Worm (Caenorhabditis elegans): ENCODE data around the gene exos-2.
A peak's percentile ranks its signal among the peaks of the same experiment; 100 is the strongest.

Gene exos-2

ce11 chrIV:6388550-6388949, 26.7 kb upstream of the exos-2 start:
- TF ChIP-seq sma-9 (GFP tag; optimal IDR thresholded peaks at IDR 0.05) (no peak), sma-9 (tag; optimal IDR thresholded peaks at IDR 0.05) (no peak), nhr-25 (tag; optimal IDR thresholded peaks at IDR 0.05) (no peak), unc-62 (GFP tag; optimal IDR thresholded peaks at IDR 0.05) (no peak), sma-3 (GFP tag; optimal IDR thresholded peaks at IDR 0.05) (no peak), unc-39 (tag; optimal IDR thresholded peaks at IDR 0.05) (no peak), lsy-2 (tag; optimal IDR thresholded peaks at IDR 0.05) (no peak), ama-1 (optimal IDR thresholded peaks at IDR 0.05) (no peak)

ce11 chrIV:6391566-6391965, 23.7 kb upstream of the exos-2 start:
- no peak for TF ChIP-seq C34F6.9 (tag; optimal IDR thresholded peaks at IDR 0.05)

ce11 chrIV:6393329-6393728, 21.9 kb upstream of the exos-2 start:
- peak; percentile 82 for TF ChIP-seq F13H6.1 (tag; optimal IDR thresholded peaks at IDR 0.05)
- TF ChIP-seq nhr-12 (tag; optimal IDR thresholded peaks at IDR 0.05) = no peak
- TF ChIP-seq nhr-21 (tag; optimal IDR thresholded peaks at IDR 0.05) = no peak
- peak; percentile 79 for TF ChIP-seq nhr-129 (tag; optimal IDR thresholded peaks at IDR 0.05)
- peak; percentile 70 for TF ChIP-seq lin-39 (tag; optimal IDR thresholded peaks at IDR 0.05)
- peak; percentile 71 for TF ChIP-seq sma-9 (GFP tag; optimal IDR thresholded peaks at IDR 0.05)
- no peak for TF ChIP-seq sma-9 (tag; optimal IDR thresholded peaks at IDR 0.05)
- TF ChIP-seq crh-2 (tag; optimal IDR thresholded peaks at IDR 0.05) = peak; percentile 39
- peak; percentile 54 for TF ChIP-seq zag-1 (tag; optimal IDR thresholded peaks at IDR 0.05)
- peak; percentile 23 for TF ChIP-seq lin-13 (GFP tag; optimal IDR thresholded peaks at IDR 0.05)
- TF ChIP-seq R02D3.7 (tag; optimal IDR thresholded peaks at IDR 0.05) = no peak
- TF ChIP-seq sem-4 (tag; optimal IDR thresholded peaks at IDR 0.05) = peak; percentile 11
- TF ChIP-seq nhr-6 (tag; optimal IDR thresholded peaks at IDR 0.05) = peak; percentile 36
- TF ChIP-seq fos-1 (tag; optimal IDR thresholded peaks at IDR 0.05) = peak; percentile 41
- TF ChIP-seq unc-55 (GFP tag; optimal IDR thresholded peaks at IDR 0.05) = peak; percentile 87
- peak; percentile 12 to 75 for TF ChIP-seq lsy-2 (tag; optimal IDR thresholded peaks at IDR 0.05)
- TF ChIP-seq C34F6.9 (tag; optimal IDR thresholded peaks at IDR 0.05) = peak; percentile 89

ce11 chrIV:6395190-6395589, 20.1 kb upstream of the exos-2 start:
- TF ChIP-seq nhr-237 (tag; optimal IDR thresholded peaks at IDR 0.05) (no peak), ztf-1 (GFP tag; conservative IDR thresholded peaks at IDR 0.05) (no peak), ceh-82 (tag; optimal IDR thresholded peaks at IDR 0.05) (no peak), nhr-10 (tag; optimal IDR thresholded peaks at IDR 0.05) (no peak), nhr-23 (tag; optimal IDR thresholded peaks at IDR 0.05) (no peak), blmp-1 (tag; optimal IDR thresholded peaks at IDR 0.05; ENCODE audit: insufficient read depth) (no peak), F13H6.1 (tag; optimal IDR thresholded peaks at IDR 0.05) (no peak), nhr-21 (tag; optimal IDR thresholded peaks at IDR 0.05) (no peak), nhr-77 (tag; optimal IDR thresholded peaks at IDR 0.05) (no peak), unc-62 (GFP tag; optimal IDR thresholded peaks at IDR 0.05) (no peak), elt-1 (tag; optimal IDR thresholded peaks at IDR 0.05) (no peak)

ce11 chrIV:6402386-6402905, 12.8 kb upstream of the exos-2 start, which contains the start of gene sfrp-1:
sfrp-1 (minus strand) TSS chrIV:6402436.
- TF ChIP-seq egl-27 (tag; optimal IDR thresholded peaks at IDR 0.05) = no peak
- no peak for TF ChIP-seq mab-5 (tag; optimal IDR thresholded peaks at IDR 0.05)
- no peak for TF ChIP-seq skn-1 (tag; optimal IDR thresholded peaks at IDR 0.05)
- no peak for TF ChIP-seq nhr-12 (tag; optimal IDR thresholded peaks at IDR 0.05)
- TF ChIP-seq gmeb-1 (tag; optimal IDR thresholded peaks at IDR 0.05) = no peak
- TF ChIP-seq alr-1 (tag; optimal IDR thresholded peaks at IDR 0.05) = no peak
- no peak for TF ChIP-seq peb-1 (tag; optimal IDR thresholded peaks at IDR 0.05)
- no peak for TF ChIP-seq dmd-4 (tag; optimal IDR thresholded peaks at IDR 0.05)
- no peak for TF ChIP-seq sma-9 (GFP tag; optimal IDR thresholded peaks at IDR 0.05)
- TF ChIP-seq sma-9 (tag; optimal IDR thresholded peaks at IDR 0.05) = no peak
- TF ChIP-seq lin-13 (GFP tag; optimal IDR thresholded peaks at IDR 0.05) = no peak
- no peak for TF ChIP-seq unc-39 (tag; optimal IDR thresholded peaks at IDR 0.05)
- no peak for TF ChIP-seq snpc-4 (tag; optimal IDR thresholded peaks at IDR 0.05)
- no peak for TF ChIP-seq nhr-25 (tag; optimal IDR thresholded peaks at IDR 0.05)
- no peak for TF ChIP-seq nhr-129 (tag; optimal IDR thresholded peaks at IDR 0.05)
- no peak for TF ChIP-seq aly-2 (tag; optimal IDR thresholded peaks at IDR 0.05)
- TF ChIP-seq nhr-23 (tag; optimal IDR thresholded peaks at IDR 0.05) = no peak
- TF ChIP-seq ztf-11 (tag; optimal IDR thresholded peaks at IDR 0.05) = no peak
- no peak for TF ChIP-seq nhr-237 (tag; optimal IDR thresholded peaks at IDR 0.05)
- no peak for TF ChIP-seq crh-2 (tag; optimal IDR thresholded peaks at IDR 0.05)
